Fruit fly (Drosophila melanogaster) whole organism, embryonic: ENCODE results near the gene Pi3K21B.

Experiments
- ATbp ChIP-seq: fragments of 200-800 bp; sonication (Bioruptor generic); optimal IDR thresholded peaks from 2 replicates; lab custom pipeline; 2017; ENCODE audit warnings: missing biosample characterization, mild to moderate bottlenecking, missing genetic modification characterization, missing genetic modification reagents
- Aef1 ChIP-seq: fragments of 200-800 bp; sonication (Bioruptor generic); IDR thresholded peaks from 3 replicates; pipeline ENCODE4 v1.3.6; 2022; ENCODE audit warnings: missing biosample characterization, missing genetic modification characterization
- BEAF-32 ChIP-seq: fragments of 200-800 bp; sonication (Bioruptor generic); optimal IDR thresholded peaks from 3 replicates; lab custom pipeline; 2017; ENCODE audit warnings: missing biosample characterization, missing genetic modification characterization, mild to moderate bottlenecking, moderate library complexity, missing genetic modification reagents
- CG10462 ChIP-seq: fragments of 200-800 bp; sonication (Bioruptor generic); optimal IDR thresholded peaks from 2 replicates; lab custom pipeline; 2016; ENCODE audit warnings: missing biosample characterization, missing genetic modification characterization
- CG10979 ChIP-seq: fragments of 200-800 bp; sonication (Bioruptor generic); optimal IDR thresholded peaks from 2 replicates; lab custom pipeline; 2018; ENCODE audit warnings: missing biosample characterization, mild to moderate bottlenecking, missing genetic modification characterization, moderate library complexity
- CG11456 ChIP-seq: fragments of 200-800 bp; sonication (Bioruptor generic); IDR thresholded peaks from 3 replicates; pipeline ENCODE4 v1.3.6; 2022; ENCODE audit warnings: missing biosample characterization, missing genetic modification characterization
- CG11723 ChIP-seq: fragments of 200-800 bp; sonication (Bioruptor generic); optimal IDR thresholded peaks from 2 replicates; lab custom pipeline; 2017; ENCODE audit warnings: missing biosample characterization, mild to moderate bottlenecking, missing genetic modification characterization
- CG12942 ChIP-seq: fragments of 200-800 bp; sonication (Bioruptor generic); optimal IDR thresholded peaks from 3 replicates; lab custom pipeline; 2016; ENCODE audit warnings: missing biosample characterization, missing genetic modification characterization
- CG2120 ChIP-seq: fragments of 200-800 bp; sonication (Bioruptor generic); optimal IDR thresholded peaks from 3 replicates; lab custom pipeline; 2016; ENCODE audit warnings: missing biosample characterization, missing genetic modification characterization
- CG2875 ChIP-seq: fragments of 200-800 bp; sonication (Bioruptor generic); optimal IDR thresholded peaks from 2 replicates; lab custom pipeline; 2017; ENCODE audit warnings: missing biosample characterization, mild to moderate bottlenecking, missing genetic modification characterization, missing genetic modification reagents
- CG31224 ChIP-seq: fragments of 200-800 bp; sonication (Bioruptor generic); IDR thresholded peaks from 2 replicates; pipeline ENCODE4 v1.3.6; 2022; ENCODE audit warnings: missing biosample characterization, missing genetic modification characterization
- CG31388 ChIP-seq: fragments of 200-800 bp; sonication (Bioruptor generic); optimal IDR thresholded peaks from 2 replicates; lab custom pipeline; 2016; ENCODE audit warnings: missing biosample characterization, missing genetic modification characterization
- CG3407 ChIP-seq: fragments of 200-800 bp; sonication (Bioruptor generic); optimal IDR thresholded peaks from 2 replicates; lab custom pipeline; 2018; ENCODE audit warnings: missing biosample characterization, mild to moderate bottlenecking, missing genetic modification characterization
- CG4360 ChIP-seq: fragments of 200-800 bp; sonication (Bioruptor generic); IDR thresholded peaks from 2 replicates; pipeline ENCODE4 v1.3.6; 2022; ENCODE audit warnings: missing biosample characterization, missing genetic modification characterization
- CG4617 ChIP-seq: fragments of 200-800 bp; sonication (Bioruptor generic); optimal IDR thresholded peaks from 3 replicates; lab custom pipeline; 2016; ENCODE audit warnings: missing biosample characterization, missing genetic modification characterization, borderline replicate concordance
- CG7271 ChIP-seq: fragments of 200-800 bp; sonication (Bioruptor generic); optimal IDR thresholded peaks from 2 replicates; lab custom pipeline; 2018; ENCODE audit warnings: missing biosample characterization, mild to moderate bottlenecking, missing genetic modification characterization, moderate library complexity
- CG7745 ChIP-seq: fragments of 200-800 bp; sonication (Bioruptor generic); optimal IDR thresholded peaks from 2 replicates; lab custom pipeline; 2018; ENCODE audit warnings: missing biosample characterization, mild to moderate bottlenecking, missing genetic modification characterization, moderate library complexity
- CG7987 ChIP-seq: fragments of 200-800 bp; sonication (Bioruptor generic); optimal IDR thresholded peaks from 2 replicates; lab custom pipeline; 2018; ENCODE audit warnings: missing biosample characterization, mild to moderate bottlenecking, missing genetic modification characterization, moderate library complexity
- Drgx ChIP-seq: fragments of 200-800 bp; sonication (Bioruptor generic); IDR thresholded peaks from 2 replicates; pipeline ENCODE4 v1.3.6; 2022; ENCODE audit warnings: missing biosample characterization, missing genetic modification characterization
- Eip74EF ChIP-seq, 2 experiments: fragments of 200-800 bp in 1 of 2; fragments of >200 bp in 1 of 2; sonication (Bioruptor generic) in 1 of 2; optimal IDR thresholded peaks; 2 replicates each; lab custom pipeline; 2017 to 2019; ENCODE audit warnings: missing biosample characterization in 2 of 2, missing genetic modification characterization in 2 of 2, mild to moderate bottlenecking in 1 of 2, moderate library complexity in 1 of 2
- HLHmδ ChIP-seq: fragments of 200-800 bp; sonication (Bioruptor generic); optimal IDR thresholded peaks from 2 replicates; lab custom pipeline; 2018; ENCODE audit warnings: missing biosample characterization, mild to moderate bottlenecking, missing genetic modification characterization, moderate library complexity
- Hand ChIP-seq: fragments of 200-800 bp; sonication (Bioruptor generic); optimal IDR thresholded peaks from 2 replicates; lab custom pipeline; 2017; ENCODE audit warnings: mild to moderate bottlenecking, missing biosample characterization, missing genetic modification reagents, missing genetic modification characterization
- Hsf ChIP-seq: fragments of 200-800 bp; sonication (Bioruptor generic); optimal IDR thresholded peaks from 3 replicates; lab custom pipeline; 2016; ENCODE audit warnings: missing biosample characterization, missing genetic modification characterization
- Jarid2 ChIP-seq: fragments of 200-800 bp; sonication (Bioruptor generic); optimal IDR thresholded peaks from 3 replicates; lab custom pipeline; 2017; ENCODE audit warnings: mild to moderate bottlenecking, missing biosample characterization, missing genetic modification reagents, missing genetic modification characterization
- MESR4 ChIP-seq: fragments of 200-800 bp; sonication (Bioruptor generic); optimal IDR thresholded peaks from 2 replicates; lab custom pipeline; 2018; ENCODE audit warnings: missing biosample characterization, mild to moderate bottlenecking, missing genetic modification characterization, moderate library complexity
- Meics ChIP-seq: fragments of 200-800 bp; sonication (Bioruptor generic); optimal IDR thresholded peaks from 2 replicates; lab custom pipeline; 2017; ENCODE audit warnings: missing biosample characterization, mild to moderate bottlenecking, missing genetic modification characterization
- NC2β ChIP-seq: fragments of 200-800 bp; sonication (Bioruptor generic); optimal IDR thresholded peaks from 2 replicates; lab custom pipeline; 2016; ENCODE audit warnings: missing biosample characterization, missing genetic modification characterization
- NK7.1 ChIP-seq: fragments of 200-800 bp; sonication (Bioruptor generic); optimal IDR thresholded peaks from 3 replicates; lab custom pipeline; 2016; ENCODE audit warnings: missing biosample characterization, missing genetic modification characterization
- Rx ChIP-seq: fragments of 200-800 bp; sonication (Bioruptor generic); IDR thresholded peaks from 2 replicates; pipeline ENCODE4 v1.3.6; 2022; ENCODE audit warnings: missing biosample characterization, missing genetic modification characterization
- Scr ChIP-seq: fragments of 200-800 bp; sonication (Bioruptor generic); IDR thresholded peaks from 2 replicates; pipeline ENCODE4 v1.3.6; 2022; ENCODE audit warnings: missing biosample characterization, missing genetic modification characterization; ENCODE audit not compliant: partially characterized antibody
- TFAM ChIP-seq: fragments of 200-800 bp; sonication (Bioruptor generic); optimal IDR thresholded peaks from 2 replicates; lab custom pipeline; 2017; ENCODE audit warnings: missing biosample characterization, missing genetic modification characterization, inconsistent platforms
- Tbp ChIP-seq: fragments of >200 bp; optimal IDR thresholded peaks from 2 replicates; lab custom pipeline; 2018; ENCODE audit warnings: missing biosample characterization, missing genetic modification characterization
- ato ChIP-seq: fragments of 200-800 bp; sonication (Bioruptor generic); IDR thresholded peaks from 2 replicates; pipeline ENCODE4 v1.3.6; 2022; ENCODE audit warnings: missing biosample characterization, missing genetic modification characterization; ENCODE audit not compliant: partially characterized antibody
- cad ChIP-seq: fragments of >200 bp; optimal IDR thresholded peaks from 2 replicates; lab custom pipeline; 2017; ENCODE audit warnings: missing biosample characterization, missing genetic modification characterization
- chn ChIP-seq: fragments of 200-800 bp; sonication (Bioruptor generic); optimal IDR thresholded peaks from 2 replicates; lab custom pipeline; 2016; ENCODE audit warnings: missing biosample characterization, missing genetic modification characterization
- exex ChIP-seq: fragments of 200-800 bp; sonication (Bioruptor generic); optimal IDR thresholded peaks from 4 replicates; lab custom pipeline; 2018; ENCODE audit warnings: missing biosample characterization, mild to moderate bottlenecking, missing genetic modification characterization, moderate library complexity
- fd102C ChIP-seq: fragments of 200-800 bp; sonication (Bioruptor generic); optimal IDR thresholded peaks from 2 replicates; lab custom pipeline; 2018; ENCODE audit warnings: missing biosample characterization, mild to moderate bottlenecking, missing genetic modification characterization, moderate library complexity
- fd96Cb ChIP-seq: fragments of 200-800 bp; sonication (Bioruptor generic); optimal IDR thresholded peaks from 2 replicates; lab custom pipeline; 2018; ENCODE audit warnings: missing biosample characterization, mild to moderate bottlenecking, missing genetic modification characterization, moderate library complexity
- ken ChIP-seq: fragments of 200-800 bp; sonication (Bioruptor generic); IDR thresholded peaks from 3 replicates; pipeline ENCODE4 v1.3.6; 2022; ENCODE audit warnings: missing biosample characterization, missing genetic modification characterization
- luna ChIP-seq: fragments of 200-800 bp; sonication (Bioruptor generic); optimal IDR thresholded peaks from 2 replicates; lab custom pipeline; 2016; ENCODE audit warnings: missing biosample characterization, missing genetic modification characterization
- pros ChIP-seq: fragments of 200-800 bp; sonication (Bioruptor generic); optimal IDR thresholded peaks from 3 replicates; lab custom pipeline; 2019; ENCODE audit warnings: missing biosample characterization, mild to moderate bottlenecking, missing genetic modification characterization, moderate library complexity
- psq ChIP-seq: fragments of 200-800 bp; sonication (Bioruptor generic); optimal IDR thresholded peaks from 2 replicates; lab custom pipeline; 2017; ENCODE audit warnings: missing biosample characterization, missing genetic modification characterization
- pzg ChIP-seq: fragments of 200-800 bp; sonication (Bioruptor generic); optimal IDR thresholded peaks from 3 replicates; lab custom pipeline; 2018; ENCODE audit warnings: missing biosample characterization, mild to moderate bottlenecking, missing genetic modification characterization, moderate library complexity
- repo ChIP-seq: fragments of 200-800 bp; sonication (Bioruptor generic); optimal IDR thresholded peaks from 2 replicates; lab custom pipeline; 2016; ENCODE audit warnings: missing biosample characterization, missing genetic modification characterization
- ro ChIP-seq: fragments of 200-800 bp; sonication (Bioruptor generic); IDR thresholded peaks from 2 replicates; pipeline ENCODE4 v1.3.6; 2022; ENCODE audit warnings: missing biosample characterization, missing genetic modification characterization
- sc ChIP-seq, 3 experiments: fragments of >200 bp in 2 of 3; fragments of 200-800 bp in 1 of 3; sonication (Bioruptor generic) in 1 of 3; optimal IDR thresholded peaks; 2 replicates in 2 of 3; 3 replicates in 1 of 3; lab custom pipeline; 2017; ENCODE audit warnings: mild to moderate bottlenecking in 1 of 3, missing biosample characterization in 1 of 3, missing genetic modification characterization in 1 of 3, missing genetic modification reagents in 1 of 3
- sug ChIP-seq: fragments of 200-800 bp; optimal IDR thresholded peaks from 2 replicates; lab custom pipeline; 2019; ENCODE audit warnings: missing biosample characterization, mild to moderate bottlenecking, missing genetic modification characterization, moderate library complexity
- tna ChIP-seq: fragments of 200-800 bp; sonication (Bioruptor generic); IDR thresholded peaks from 2 replicates; pipeline ENCODE4 v1.3.6; 2022; ENCODE audit warnings: missing biosample characterization, missing genetic modification characterization; ENCODE audit not compliant: partially characterized antibody
- vvl ChIP-seq: fragments of 200-800 bp; sonication (Bioruptor generic); IDR thresholded peaks from 2 replicates; pipeline ENCODE4 v1.3.6; 2022; ENCODE audit warnings: missing biosample characterization, missing genetic modification characterization

The Pi3K21B gene

dm6 chr2L:286421-286820 is 11.3 kb upstream of the Pi3K21B start (continued):
- peak; percentile 77; the same call in 2 of the 3 replicates for TF ChIP-seq ken
- no peak for TF ChIP-seq CG4617 (GFP tag; lab: Kevin White, UChicago)
- no peak for TF ChIP-seq Scr (GFP tag; lab: Robert Waterston, UW)
- peak; percentile 12 for TF ChIP-seq fd96Cb
- TF ChIP-seq Eip74EF (GFP tag; optimal IDR thresholded peaks at IDR 0.05; lab: Kevin White, UChicago) = no peak
- TF ChIP-seq Meics = peak; percentile 81
- TF ChIP-seq HLHmδ (GFP tag; lab: Kevin White, UChicago) = peak; percentile 19
- TF ChIP-seq tna (GFP tag; lab: Robert Waterston, UW) = no peak
- no peak for TF ChIP-seq fd102C (GFP tag; lab: Kevin White, UChicago)
- peak; percentile 53 for TF ChIP-seq Hand (GFP tag; lab: Kevin White, UChicago)
- TF ChIP-seq CG12942 (GFP tag; lab: Kevin White, UChicago) = peak; percentile 51
- TF ChIP-seq CG11723 = peak; percentile 36
- TF ChIP-seq cad = no peak
- no peak for TF ChIP-seq TFAM (GFP tag; lab: Kevin White, UChicago)
- TF ChIP-seq CG7987 (GFP tag; lab: Kevin White, UChicago) = peak; percentile 41
- peak; percentile 84 for TF ChIP-seq vvl (GFP tag; lab: Robert Waterston, UW)
- peak; percentile 22 for TF ChIP-seq repo
- TF ChIP-seq pzg (GFP tag; lab: Kevin White, UChicago) = peak; percentile 22
- TF ChIP-seq Drgx (GFP tag; lab: Robert Waterston, UW) = peak; percentile 54
- TF ChIP-seq ro (GFP tag; lab: Robert Waterston, UW) = no peak
- TF ChIP-seq CG31388 (GFP tag; lab: Kevin White, UChicago) = peak; percentile 46
- TF ChIP-seq CG7745 (tag; lab: Kevin White, UChicago) = no peak
- no peak for TF ChIP-seq sc (optimal IDR thresholded peaks at IDR 0.05; lab: Kevin White, UChicago)
- TF ChIP-seq sc (GFP tag; optimal IDR thresholded peaks at IDR 0.05; lab: Kevin White, UChicago) = no peak
- peak; percentile 47 for TF ChIP-seq chn
- TF ChIP-seq Hsf (GFP tag; lab: Kevin White, UChicago) = peak; percentile 66
- no peak for TF ChIP-seq Tbp (GFP tag; lab: Kevin White, UChicago)
- no peak for TF ChIP-seq CG3407
- no peak for TF ChIP-seq ato (GFP tag; lab: Robert Waterston, UW)
- peak; percentile 41 for TF ChIP-seq Jarid2 (GFP tag; lab: Kevin White, UChicago)
- no peak for TF ChIP-seq luna (GFP tag; lab: Kevin White, UChicago)
- peak; percentile 22 for TF ChIP-seq MESR4 (GFP tag; lab: Kevin White, UChicago)
- peak; percentile 45 for TF ChIP-seq ATbp (GFP tag; lab: Kevin White, UChicago)
- TF ChIP-seq psq (GFP tag; lab: Kevin White, UChicago) = no peak
- no peak for TF ChIP-seq CG7271 (tag; lab: Kevin White, UChicago)
- peak; percentile 88 for TF ChIP-seq CG11456 (GFP tag; lab: Robert Waterston, UW)
- peak; percentile 50 for TF ChIP-seq exex (tag; lab: Kevin White, UChicago)
- TF ChIP-seq CG2875 (GFP tag; lab: Kevin White, UChicago) = no peak
- 0 out of 2 replicates have a peak, but pooled peaks have one; percentile 44 for TF ChIP-seq CG31224 (GFP tag; lab: Robert Waterston, UW)
- peak; percentile 63; the same call in 1 of the 2 replicates for TF ChIP-seq Rx (GFP tag; lab: Robert Waterston, UW)
- peak; percentile 43 for TF ChIP-seq NC2β (GFP tag; lab: Kevin White, UChicago)
- peak; percentile 68 for TF ChIP-seq sug
- no peak for TF ChIP-seq pros
- TF ChIP-seq Aef1 (GFP tag; lab: Robert Waterston, UW) = peak; percentile 68
- no peak for TF ChIP-seq NK7.1 (GFP tag; lab: Kevin White, UChicago)
- TF ChIP-seq CG10979 = peak; percentile 7
- no peak for TF ChIP-seq CG10462 (GFP tag; lab: Kevin White, UChicago)
- peak; percentile 90 for TF ChIP-seq CG2120 (GFP tag; lab: Kevin White, UChicago)
- TF ChIP-seq BEAF-32 = no peak
- TF ChIP-seq CG4360 (GFP tag; lab: Robert Waterston, UW) = peak; percentile 44; the same call in 1 of the 2 replicates
